Worm (Caenorhabditis elegans) whole organism, early embryonic: Measurements from ENCODE around the gene W08E12.7.

Experiments
- F13C5.2 ChIP-seq: sonication (generic microtip); optimal IDR thresholded peaks from 2 replicates; lab custom pipeline; 2017; ENCODE audit warnings: mild to moderate bottlenecking, missing genetic modification characterization, inconsistent platforms, missing compliant biosample characterization
- aly-1 ChIP-seq: sonication (generic microtip); optimal IDR thresholded peaks from 2 replicates; lab custom pipeline; 2016; ENCODE audit warnings: missing genetic modification characterization, missing compliant biosample characterization
- ama-1 ChIP-seq: fragments of 150-350 bp; optimal IDR thresholded peaks from 2 replicates; lab custom pipeline; 2014
- ceh-13 ChIP-seq: fragments of 200-800 bp; sonication (Bioruptor generic); optimal IDR thresholded peaks from 2 replicates; lab custom pipeline; 2018; ENCODE audit warnings: mild to moderate bottlenecking, missing genetic modification characterization, missing compliant biosample characterization
- flt-1 ChIP-seq: fragments of 200-800 bp; sonication (Bioruptor generic); IDR thresholded peaks from 2 replicates; pipeline ENCODE4 v1.3.6; 2022; ENCODE audit warnings: missing genetic modification characterization, missing compliant biosample characterization
- hmbx-1 ChIP-seq: sonication (generic microtip); optimal IDR thresholded peaks from 2 replicates; lab custom pipeline; 2016; ENCODE audit warnings: mild to moderate bottlenecking, missing genetic modification characterization, missing compliant biosample characterization
- pes-1 ChIP-seq: fragments of 200-800 bp; sonication (Bioruptor generic); IDR thresholded peaks from 2 replicates; pipeline ENCODE4 v1.3.6; 2022; ENCODE audit warnings: missing genetic modification reagents, missing genetic modification characterization, missing compliant biosample characterization
- sea-1 ChIP-seq: fragments of 200-800 bp; sonication (Bioruptor generic); conservative IDR thresholded peaks from 2 replicates; pipeline ENCODE4 v1.3.6; 2022; ENCODE audit warnings: missing genetic modification characterization, missing compliant biosample characterization
- tbx-37 ChIP-seq: fragments of 200-800 bp; sonication (Bioruptor generic); conservative IDR thresholded peaks from 2 replicates; pipeline ENCODE4 v1.3.6; 2022; ENCODE audit warnings: missing genetic modification reagents, missing genetic modification characterization, missing compliant biosample characterization
- tra-4 ChIP-seq: sonication (generic microtip); optimal IDR thresholded peaks from 2 replicates; lab custom pipeline; 2017; ENCODE audit warnings: missing genetic modification characterization, missing compliant biosample characterization

- no peak for TF ChIP-seq hmbx-1 (tag; lab: Kevin White, UChicago)
- TF ChIP-seq F13C5.2 (tag; lab: Kevin White, UChicago): no peak
- TF ChIP-seq sea-1 (GFP tag; lab: Robert Waterston, UW): no peak
- TF ChIP-seq ama-1 (lab: Kevin White, UChicago): no peak
- TF ChIP-seq ceh-13 (GFP tag; lab: Kevin White, UChicago): no peak
- no peak for TF ChIP-seq pes-1 (GFP tag; lab: Robert Waterston, UW)
- TF ChIP-seq aly-1: no peak
- no peak for TF ChIP-seq tra-4 (tag; lab: Kevin White, UChicago)
- TF ChIP-seq flt-1 (GFP tag; lab: Robert Waterston, UW): no peak
- no peak for TF ChIP-seq tbx-37 (GFP tag; lab: Robert Waterston, UW)
Observed at ce11 chrIV:3338176-3338575, 43.2 kb downstream of the W08E12.7 start.
